Worm (Caenorhabditis elegans): ENCODE data around the gene ztf-13.

ztf-13 gene

DNA sequence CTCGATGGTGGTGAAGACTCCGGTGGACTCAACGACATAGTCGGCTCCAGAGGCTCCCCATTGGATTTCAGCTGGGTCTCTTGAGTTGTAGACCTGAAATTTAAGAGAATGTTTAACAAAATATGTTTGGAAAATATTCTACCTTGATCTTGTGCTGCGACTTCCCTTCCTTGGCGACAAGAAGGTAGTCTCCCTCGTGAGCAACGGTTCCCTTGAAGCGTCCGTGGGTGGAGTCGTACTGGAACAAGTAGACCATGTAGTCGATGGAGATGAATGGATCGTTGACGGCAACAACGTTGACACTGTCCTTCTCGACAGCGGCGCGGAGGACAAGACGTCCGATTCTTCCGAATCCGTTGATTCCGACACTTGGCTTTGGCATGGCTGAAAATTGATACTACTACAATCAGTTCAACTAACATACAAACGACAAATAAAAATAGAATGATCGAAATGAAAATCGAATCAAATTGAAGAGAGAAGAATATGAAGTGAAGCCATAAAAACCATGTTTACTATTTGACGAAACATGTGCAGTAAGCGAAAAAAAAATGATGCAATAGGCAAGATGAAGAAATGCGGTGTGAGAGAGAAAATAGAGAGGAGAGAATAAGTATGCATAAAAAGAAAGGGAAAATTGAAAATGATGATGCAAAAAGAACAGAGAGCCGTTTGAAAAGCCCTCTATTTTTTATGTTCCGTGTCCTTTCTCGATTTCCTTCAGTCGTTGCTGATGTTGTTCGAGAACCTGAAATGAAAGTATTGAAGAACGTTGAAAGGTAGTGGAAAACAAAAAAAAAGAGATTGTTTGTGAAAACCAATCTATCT is 12.5 kb upstream of the ztf-13 start, which contains the start of gene gpd-2:
Gene gpd-2, minus strand, starts transcription at position 384 of the 828 bp plus-strand sequence.
- TF ChIP-seq blmp-1 (tag; optimal IDR thresholded peaks at IDR 0.05), result peak; percentile 14
- TF ChIP-seq isw-1 (GFP tag; IDR thresholded peaks at IDR 0.05), result no peak
- TF ChIP-seq mep-1 (tag; optimal IDR thresholded peaks at IDR 0.05), result peak; percentile 44
- no peak for TF ChIP-seq efl-1 (optimal IDR thresholded peaks at IDR 0.05)
- TF ChIP-seq efl-1 (GFP tag; optimal IDR thresholded peaks at IDR 0.05 in 1 of 2), result peak in 1 of 2 experiments; percentile 90
- TF ChIP-seq ceh-82 (tag; optimal IDR thresholded peaks at IDR 0.05), result peak in 1 of 3 experiments; percentile 9
- TF ChIP-seq irx-1 (tag; optimal IDR thresholded peaks at IDR 0.05), result no peak
- 0 out of 2 replicates have a peak, but pooled peaks have one; percentile 10 for TF ChIP-seq grh-1 (GFP tag; IDR thresholded peaks at IDR 0.05)
- TF ChIP-seq egl-27 (tag; optimal IDR thresholded peaks at IDR 0.05), result no peak
- TF ChIP-seq ztf-4 (tag; optimal IDR thresholded peaks at IDR 0.05), result peak; percentile 21
- TF ChIP-seq nhr-85 (tag), result peak; percentile 37
- no peak for TF ChIP-seq dsc-1 (tag; optimal IDR thresholded peaks at IDR 0.05)

- peak in 1 of 6 experiments; percentile 5 for TF ChIP-seq elt-3 (tag; optimal IDR thresholded peaks at IDR 0.05)
- no peak for TF ChIP-seq C34B4.2 (tag; optimal IDR thresholded peaks at IDR 0.05)
- no peak for TF ChIP-seq C16A3.4 (tag; optimal IDR thresholded peaks at IDR 0.05)
- peak; percentile 74 for TF ChIP-seq nhr-85 (tag)
- peak; percentile 20 for TF ChIP-seq sox-4 (tag; optimal IDR thresholded peaks at IDR 0.05)
- TF ChIP-seq lin-39 (tag; optimal IDR thresholded peaks at IDR 0.05), result no peak
- no peak for TF ChIP-seq nhr-77 (tag; optimal IDR thresholded peaks at IDR 0.05)
- no peak for TF ChIP-seq ets-5 (GFP tag; IDR thresholded peaks at IDR 0.05)
- TF ChIP-seq nhr-71 (tag; optimal IDR thresholded peaks at IDR 0.05), result peak; percentile 53
- TF ChIP-seq skn-1 (tag; optimal IDR thresholded peaks at IDR 0.05), result no peak
- no peak for TF ChIP-seq egl-13 (tag; optimal IDR thresholded peaks at IDR 0.05)
- no peak for TF ChIP-seq ceh-63 (GFP tag; optimal IDR thresholded peaks at IDR 0.05)
- TF ChIP-seq hpl-2 (GFP tag; optimal IDR thresholded peaks at IDR 0.05), result no peak
- TF ChIP-seq nhr-90 (tag; optimal IDR thresholded peaks at IDR 0.05; ENCODE audit: poor library complexity), result peak; percentile 50
- peak in 1 of 2 experiments; percentile 14 for TF ChIP-seq lin-35 (GFP tag; optimal IDR thresholded peaks at IDR 0.05)
- peak; percentile 32 for TF ChIP-seq nhr-19 (GFP tag; conservative IDR thresholded peaks at IDR 0.05)
- peak; percentile 21 for TF ChIP-seq rnt-1 (tag; optimal IDR thresholded peaks at IDR 0.05)
- no peak for TF ChIP-seq nhr-20 (tag; optimal IDR thresholded peaks at IDR 0.05)
- TF ChIP-seq aly-2 (tag; optimal IDR thresholded peaks at IDR 0.05), result peak; percentile 3
- TF ChIP-seq mep-1 (tag; optimal IDR thresholded peaks at IDR 0.05), result no peak
- TF ChIP-seq ama-1 (optimal IDR thresholded peaks at IDR 0.05), result peak; percentile 50
- TF ChIP-seq lin-15B (tag; optimal IDR thresholded peaks at IDR 0.05), result no peak
- TF ChIP-seq pag-3 (tag; optimal IDR thresholded peaks at IDR 0.05; ENCODE audit: borderline replicate concordance, insufficient read depth), result no peak
- TF ChIP-seq lin-13 (GFP tag; optimal IDR thresholded peaks at IDR 0.05), result no peak
- TF ChIP-seq snu-23 (GFP tag; optimal IDR thresholded peaks at IDR 0.05), result peak; percentile 10
- no peak for TF ChIP-seq zag-1 (tag; optimal IDR thresholded peaks at IDR 0.05)
- no peak for TF ChIP-seq egl-27 (tag; optimal IDR thresholded peaks at IDR 0.05)
- TF ChIP-seq nhr-11 (tag; optimal IDR thresholded peaks at IDR 0.05), result no peak
- peak; percentile 31 for TF ChIP-seq ztf-4 (tag; optimal IDR thresholded peaks at IDR 0.05)
- peak; percentile 35; the same call in 1 of the 2 replicates for TF ChIP-seq grh-1 (GFP tag; IDR thresholded peaks at IDR 0.05)
- TF ChIP-seq nhr-47 (tag; optimal IDR thresholded peaks at IDR 0.05), result peak; percentile 16
These were observed 11.0 kb upstream of the ztf-13 start, which contains the start of gene gpd-3 for ce11 chrX:3112946-3113427. Gene gpd-3 (minus strand): TSS chrX:3113341.

ce11 chrX:3111687-3112086 is 9.7 kb upstream of the ztf-13 start:
- TF ChIP-seq snu-23 (GFP tag; optimal IDR thresholded peaks at IDR 0.05) (peak; percentile 64), xbp-1 (tag; optimal IDR thresholded peaks at IDR 0.05) (no peak), nhr-85 (tag) (no peak), nhr-71 (tag; optimal IDR thresholded peaks at IDR 0.05) (peak; percentile 62), lir-3 (tag; optimal IDR thresholded peaks at IDR 0.05; ENCODE audit: poor library complexity) (peak; percentile 2), Y116A8C.19 (tag; optimal IDR thresholded peaks at IDR 0.05; ENCODE audit: borderline replicate concordance) (no peak), swsn-7 (tag; optimal IDR thresholded peaks at IDR 0.05) (peak; percentile 1), nhr-19 (GFP tag; conservative IDR thresholded peaks at IDR 0.05) (peak; percentile 45), hpl-2 (GFP tag; optimal IDR thresholded peaks at IDR 0.05) (no peak), lin-39 (tag; optimal IDR thresholded peaks at IDR 0.05) (no peak), ztf-4 (tag; optimal IDR thresholded peaks at IDR 0.05) (peak; percentile 78), unc-62 (GFP tag; optimal IDR thresholded peaks at IDR 0.05) (no peak), nhr-47 (tag; optimal IDR thresholded peaks at IDR 0.05) (peak; percentile 68), lin-13 (GFP tag; optimal IDR thresholded peaks at IDR 0.05) (peak; percentile 52), lsy-2 (tag; optimal IDR thresholded peaks at IDR 0.05) (peak; percentile 5 to 7), nhr-28 (tag; optimal IDR thresholded peaks at IDR 0.05) (no peak), elt-2 (tag; optimal IDR thresholded peaks at IDR 0.05) (peak; percentile 38), rnt-1 (tag; optimal IDR thresholded peaks at IDR 0.05) (peak; percentile 50), sup-37 (GFP tag; optimal IDR thresholded peaks at IDR 0.05) (no peak)
